Worm (Caenorhabditis elegans) whole organism, midembryonic: ENCODE data around the gene pag-3.

Experiments used
- cog-1 ChIP-seq: sonication (generic microtip); optimal IDR thresholded peaks from 2 replicates; lab custom pipeline; 2016; ENCODE audit warnings: missing genetic modification characterization, missing compliant biosample characterization
- flt-1 ChIP-seq: fragments of 200-800 bp; sonication (Bioruptor generic); IDR thresholded peaks from 2 replicates; pipeline ENCODE4 v1.3.6; 2022; ENCODE audit warnings: missing genetic modification characterization, missing compliant biosample characterization
- klf-2 ChIP-seq: fragments of 200-800 bp; sonication (Bioruptor generic); conservative IDR thresholded peaks from 2 replicates; pipeline ENCODE4 v1.3.6; 2022; ENCODE audit warnings: missing genetic modification reagents, missing genetic modification characterization, missing compliant biosample characterization
- med-1 ChIP-seq: sonication (generic microtip); optimal IDR thresholded peaks from 2 replicates; lab custom pipeline; 2017; ENCODE audit warnings: missing genetic modification characterization, mild to moderate bottlenecking, missing compliant biosample characterization, antibody characterized with exemption, missing genetic modification reagents; ENCODE audit not compliant: insufficient read depth
- ref-1 ChIP-seq: fragments of 200-800 bp; sonication (Bioruptor generic); conservative IDR thresholded peaks from 2 replicates; pipeline ENCODE4 v1.3.6; 2022; ENCODE audit warnings: missing genetic modification reagents, missing genetic modification characterization, missing compliant biosample characterization
- tab-1 ChIP-seq: fragments of 200-800 bp; sonication (Bioruptor generic); IDR thresholded peaks from 2 replicates; pipeline ENCODE4 v1.3.6; 2022; ENCODE audit warnings: missing genetic modification characterization, missing compliant biosample characterization
- ztf-23 ChIP-seq: fragments of 200-800 bp; sonication (Bioruptor generic); IDR thresholded peaks from 2 replicates; pipeline ENCODE4 v1.3.6; 2022; ENCODE audit warnings: missing genetic modification reagents, missing genetic modification characterization, missing compliant biosample characterization
- ztf-29 ChIP-seq: fragments of 200-800 bp; sonication (Bioruptor generic); IDR thresholded peaks from 2 replicates; pipeline ENCODE4 v1.3.6; 2022; ENCODE audit warnings: missing genetic modification reagents, missing genetic modification characterization, missing compliant biosample characterization

DNA sequence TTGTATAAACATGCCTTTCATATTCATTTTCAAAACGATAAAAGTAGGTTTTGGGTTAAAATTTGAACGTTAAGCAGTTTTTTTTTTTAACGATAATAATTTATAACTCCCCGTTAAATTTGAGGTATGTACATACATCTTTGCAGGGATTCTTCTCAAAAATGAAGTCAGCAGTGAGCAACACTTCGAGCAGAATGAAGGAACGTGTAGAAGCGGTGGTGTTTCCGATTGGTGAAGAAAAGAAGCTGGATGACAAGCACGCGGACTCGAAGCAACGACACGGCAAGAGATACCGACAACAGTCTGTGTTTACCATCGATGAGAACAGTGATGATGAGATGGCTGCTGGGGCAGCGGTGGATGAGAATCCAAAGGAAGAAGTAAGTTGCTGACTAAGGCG, 18.6 kb upstream of the pag-3 start:
- TF ChIP-seq flt-1, result no peak
- no peak for TF ChIP-seq tab-1 (GFP tag; lab: Robert Waterston, UW)
- no peak for TF ChIP-seq med-1
- TF ChIP-seq ref-1, result no peak
- no peak for TF ChIP-seq cog-1 (tag; lab: Kevin White, UChicago)
- no peak for TF ChIP-seq klf-2
- no peak for TF ChIP-seq ztf-29 (GFP tag; lab: Robert Waterston, UW)
- no peak for TF ChIP-seq ztf-23 (GFP tag; lab: Robert Waterston, UW)
